Worm (Caenorhabditis elegans): ENCODE data around the gene Y77E11A.16.

Gene Y77E11A.16

ce11 chrIV:1461463-1461862 is 23.8 kb upstream of the Y77E11A.16 start:
- TF ChIP-seq hlh-4 (tag; optimal IDR thresholded peaks at IDR 0.05) (no peak), fkh-10 (GFP tag; optimal IDR thresholded peaks at IDR 0.05) (no peak), pqm-1 (tag; optimal IDR thresholded peaks at IDR 0.05) (no peak), ztf-11 (tag; optimal IDR thresholded peaks at IDR 0.05) (no peak), aly-2 (tag; optimal IDR thresholded peaks at IDR 0.05) (no peak), nhr-20 (tag; optimal IDR thresholded peaks at IDR 0.05) (no peak), hlh-17 (GFP tag; optimal IDR thresholded peaks at IDR 0.05; ENCODE audit: borderline replicate concordance) (no peak), lin-14 (GFP tag; optimal IDR thresholded peaks at IDR 0.05) (no peak), mab-9 (GFP tag; IDR thresholded peaks at IDR 0.05) (no peak), unc-86 (tag; optimal IDR thresholded peaks at IDR 0.05) (no peak)

ce11 chrIV:1465462-1465861 is 19.8 kb upstream of the Y77E11A.16 start:
- TF ChIP-seq vab-15 (tag; optimal IDR thresholded peaks at IDR 0.05) (no peak), alr-1 (tag; optimal IDR thresholded peaks at IDR 0.05; ENCODE audit: borderline replicate concordance) (no peak), unc-98 (GFP tag; IDR thresholded peaks at IDR 0.05) (no peak), ztf-4 (tag; optimal IDR thresholded peaks at IDR 0.05) (no peak), C34B4.2 (tag; optimal IDR thresholded peaks at IDR 0.05) (no peak), jun-1 (tag; optimal IDR thresholded peaks at IDR 0.05) (no peak), hlh-4 (tag; optimal IDR thresholded peaks at IDR 0.05) (no peak), efl-3 (GFP tag; optimal IDR thresholded peaks at IDR 0.05) (no peak), mef-2 (tag; optimal IDR thresholded peaks at IDR 0.05) (no peak), fkh-10 (GFP tag; optimal IDR thresholded peaks at IDR 0.05) (no peak), elt-2 (tag; optimal IDR thresholded peaks at IDR 0.05) (no peak), C04F5.9 (tag; optimal IDR thresholded peaks at IDR 0.05) (no peak), lsy-2 (tag; optimal IDR thresholded peaks at IDR 0.05) (no peak), fkh-8 (tag; optimal IDR thresholded peaks at IDR 0.05) (no peak), nhr-84 (tag; optimal IDR thresholded peaks at IDR 0.05) (no peak), sup-37 (GFP tag; optimal IDR thresholded peaks at IDR 0.05) (no peak)

ce11 chrIV:1469093-1469492 is 16.1 kb upstream of the Y77E11A.16 start:
- no peak for TF ChIP-seq ceh-88 (GFP tag; IDR thresholded peaks at IDR 0.05)
- TF ChIP-seq nhr-12 (tag; optimal IDR thresholded peaks at IDR 0.05): no peak
- TF ChIP-seq fos-1 (tag; optimal IDR thresholded peaks at IDR 0.05): no peak

ce11 chrIV:1470364-1470763 is 14.9 kb upstream of the Y77E11A.16 start:
- TF ChIP-seq nhr-28 (tag; optimal IDR thresholded peaks at IDR 0.05): no peak
- TF ChIP-seq isw-1 (GFP tag; IDR thresholded peaks at IDR 0.05): no peak
- no peak for TF ChIP-seq lin-13 (GFP tag; optimal IDR thresholded peaks at IDR 0.05)
- no peak for TF ChIP-seq mdl-1 (tag; optimal IDR thresholded peaks at IDR 0.05)
- TF ChIP-seq C34B4.2 (tag; optimal IDR thresholded peaks at IDR 0.05): no peak
- TF ChIP-seq lin-39 (tag; optimal IDR thresholded peaks at IDR 0.05): no peak
- no peak for TF ChIP-seq unc-62 (GFP tag; optimal IDR thresholded peaks at IDR 0.05)
- TF ChIP-seq ets-5 (GFP tag; IDR thresholded peaks at IDR 0.05): no peak
- no peak for TF ChIP-seq ceh-63 (GFP tag; optimal IDR thresholded peaks at IDR 0.05)
- no peak for TF ChIP-seq snu-23 (GFP tag; optimal IDR thresholded peaks at IDR 0.05)
- TF ChIP-seq pag-3 (tag; optimal IDR thresholded peaks at IDR 0.05; ENCODE audit: borderline replicate concordance, insufficient read depth): no peak

ce11 chrIV:1472145-1472544 is 13.1 kb upstream of the Y77E11A.16 start:
- TF ChIP-seq irx-1 (tag; optimal IDR thresholded peaks at IDR 0.05) (no peak), nhr-11 (tag; optimal IDR thresholded peaks at IDR 0.05) (no peak), lin-35 (GFP tag; optimal IDR thresholded peaks at IDR 0.05) (no peak), fkh-10 (GFP tag; optimal IDR thresholded peaks at IDR 0.05) (no peak), isw-1 (GFP tag; IDR thresholded peaks at IDR 0.05) (no peak), C16A3.4 (tag; optimal IDR thresholded peaks at IDR 0.05) (no peak), ceh-63 (GFP tag; optimal IDR thresholded peaks at IDR 0.05) (no peak), hpl-2 (GFP tag; optimal IDR thresholded peaks at IDR 0.05) (no peak), C04F5.9 (tag; optimal IDR thresholded peaks at IDR 0.05) (no peak), ztf-4 (tag; optimal IDR thresholded peaks at IDR 0.05) (no peak), ceh-8 (GFP tag; optimal IDR thresholded peaks at IDR 0.05) (no peak), nhr-237 (tag; optimal IDR thresholded peaks at IDR 0.05) (no peak)
